Worm (Caenorhabditis elegans) whole organism, L1 larva: ENCODE results near the gene clec-60.

Source experiments
- irx-1 ChIP-seq: sonication (generic microtip); optimal IDR thresholded peaks from 2 replicates; lab custom pipeline; 2016; ENCODE audit warnings: missing genetic modification characterization, missing compliant biosample characterization
- nhr-28 ChIP-seq: fragments of 150-350 bp; optimal IDR thresholded peaks from 2 replicates; lab custom pipeline; 2014; ENCODE audit warnings: missing biosample characterization, missing genetic modification characterization
- skn-1 ChIP-seq: fragments of 150-350 bp; optimal IDR thresholded peaks from 2 replicates; lab custom pipeline; 2014; ENCODE audit warnings: missing biosample characterization, missing genetic modification characterization
- unc-62 ChIP-seq: fragments of 150-350 bp; optimal IDR thresholded peaks from 2 replicates; lab custom pipeline; 2014; ENCODE audit warnings: missing biosample characterization, missing genetic modification reagents, missing genetic modification characterization

ce11 chrII:10471247-10471646 is 10.4 kb downstream of the clec-60 start, which contains the start of gene ZK666.1:
- TF ChIP-seq skn-1 (tag; lab: Kevin White, UChicago) (no peak), irx-1 (tag; lab: Kevin White, UChicago) (no peak), nhr-28 (no peak), unc-62 (GFP tag; lab: Kevin White, UChicago) (no peak)
